Worm (Caenorhabditis elegans): Measurements from ENCODE around the gene K04C2.8.

- TF ChIP-seq him-1 (tag; optimal IDR thresholded peaks at IDR 0.05) (no peak), W03F9.2 (tag; optimal IDR thresholded peaks at IDR 0.05) (no peak)
These were observed 47.3 kb upstream of the K04C2.8 start for ce11 chrIII:6822790-6823189.

Measured in whole organism, L4/young adult.